Worm (Caenorhabditis elegans) whole organism, L3 larva: ENCODE measurements around the gene B0563.5.

Experiments
- R02D3.7 ChIP-seq: fragments of 150-350 bp; optimal IDR thresholded peaks from 2 replicates; lab custom pipeline; 2014; ENCODE audit warnings: missing biosample characterization, missing genetic modification characterization
- ama-1 ChIP-seq: fragments of 150-350 bp; optimal IDR thresholded peaks from 2 replicates; lab custom pipeline; 2018
- ceh-82 ChIP-seq: fragments of 150-350 bp; optimal IDR thresholded peaks from 2 replicates; lab custom pipeline; 2014; ENCODE audit warnings: missing biosample characterization, missing genetic modification characterization
- elt-1 ChIP-seq: fragments of 150-350 bp; optimal IDR thresholded peaks from 2 replicates; lab custom pipeline; 2014; ENCODE audit warnings: missing biosample characterization, missing genetic modification characterization
- elt-2 ChIP-seq: sonication (generic microtip); optimal IDR thresholded peaks from 2 replicates; lab custom pipeline; 2016; ENCODE audit warnings: missing genetic modification reagents, mild to moderate bottlenecking, missing genetic modification characterization, missing compliant biosample characterization
- elt-3 ChIP-seq, 3 experiments: fragments of 150-350 bp in 1 of 3; sonication (generic microtip) in 2 of 3; optimal IDR thresholded peaks; 2 replicates in 2 of 3; 4 replicates in 1 of 3; lab custom pipeline; 2014 to 2017; ENCODE audit warnings: missing biosample characterization in 3 of 3, missing genetic modification characterization in 3 of 3
- lin-39 ChIP-seq: fragments of 150-350 bp; optimal IDR thresholded peaks from 2 replicates; lab custom pipeline; 2018; ENCODE audit warnings: missing biosample characterization, missing genetic modification reagents, missing genetic modification characterization
- mdl-1 ChIP-seq: fragments of 150-350 bp; optimal IDR thresholded peaks from 2 replicates; lab custom pipeline; 2014; ENCODE audit warnings: missing biosample characterization, missing genetic modification characterization
- mml-1 ChIP-seq: fragments of 150-350 bp; sonication (generic microtip); optimal IDR thresholded peaks from 3 replicates; lab custom pipeline; 2014; ENCODE audit warnings: missing biosample characterization, missing genetic modification characterization
- nfya-1 ChIP-seq: sonication (generic microtip); optimal IDR thresholded peaks from 2 replicates; lab custom pipeline; 2017; ENCODE audit warnings: missing genetic modification characterization, mild to moderate bottlenecking, missing compliant biosample characterization, antibody characterized with exemption, moderate library complexity; ENCODE audit not compliant: insufficient read depth
- nhr-11 ChIP-seq: fragments of 150-350 bp; optimal IDR thresholded peaks from 2 replicates; lab custom pipeline; 2014; ENCODE audit warnings: missing biosample characterization, missing genetic modification characterization
- nhr-77 ChIP-seq: fragments of 150-350 bp; optimal IDR thresholded peaks from 2 replicates; lab custom pipeline; 2014; ENCODE audit warnings: missing biosample characterization, missing genetic modification characterization
- sea-2 ChIP-seq: fragments of 150-350 bp; sonication (generic microtip); optimal IDR thresholded peaks from 4 replicates; lab custom pipeline; 2014; ENCODE audit warnings: missing biosample characterization, missing genetic modification reagents, missing genetic modification characterization
- skn-1 ChIP-seq: fragments of 150-350 bp; optimal IDR thresholded peaks from 2 replicates; lab custom pipeline; 2014; ENCODE audit warnings: missing biosample characterization, missing genetic modification characterization

DNA sequence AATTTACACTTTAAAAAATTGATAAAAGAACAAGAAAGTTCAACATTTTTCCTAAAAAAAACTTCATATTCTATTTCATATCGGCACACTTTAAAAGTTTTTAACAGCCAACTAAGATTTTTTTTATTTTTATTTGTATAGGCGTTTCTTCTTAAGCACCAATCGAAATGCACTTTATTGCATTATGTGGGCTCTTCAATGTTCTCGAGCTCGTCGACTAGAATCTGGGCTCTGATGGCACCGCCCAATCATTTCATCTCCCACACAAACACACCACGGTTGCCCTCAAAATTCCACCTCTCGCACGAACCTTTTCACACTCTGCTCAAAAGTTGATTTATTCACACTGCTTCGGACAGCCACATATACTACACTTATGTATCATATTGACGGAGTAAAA is 8.5 kb upstream of the B0563.5 start, which contains the start of gene B0563.6:
- no peak for TF ChIP-seq sea-2 (GFP tag; lab: Kevin White, UChicago)
- no peak for TF ChIP-seq elt-2 (tag; lab: Kevin White, UChicago)
- no peak for TF ChIP-seq nhr-77
- TF ChIP-seq elt-1 (tag; lab: Kevin White, UChicago) = no peak
- no peak for TF ChIP-seq R02D3.7
- no peak for TF ChIP-seq ceh-82 (tag; lab: Kevin White, UChicago)
- no peak for TF ChIP-seq skn-1 (tag; lab: Kevin White, UChicago)
- no peak for TF ChIP-seq mdl-1 (tag; lab: Kevin White, UChicago)
- TF ChIP-seq nfya-1 = no peak
- no peak for TF ChIP-seq mml-1 (tag; lab: Kevin White, UChicago)
- no peak for TF ChIP-seq lin-39
- TF ChIP-seq ama-1 (lab: Kevin White, UChicago) = no peak
- no peak for TF ChIP-seq elt-3 (tag; optimal IDR thresholded peaks at IDR 0.05; lab: Kevin White, UChicago)
- no peak for TF ChIP-seq nhr-11 (tag; lab: Kevin White, UChicago)
